Worm (Caenorhabditis elegans) whole organism, late embryonic: Measurements from ENCODE around the gene R102.10.
"Not testable (repeated sequence)": the region's sequence is repeated elsewhere in the genome, so short reads cannot be mapped to it uniquely, and the experiment has no call there.

ENCODE experiments used
- C08G9.2 ChIP-seq: sonication (generic microtip); optimal IDR thresholded peaks from 2 replicates; lab custom pipeline; 2016; ENCODE audit warnings: mild to moderate bottlenecking, missing genetic modification characterization, moderate library complexity, missing compliant biosample characterization
- C38D4.7 ChIP-seq: fragments of 200-800 bp; sonication (Bioruptor generic); optimal IDR thresholded peaks from 2 replicates; lab custom pipeline; 2018; ENCODE audit warnings: mild to moderate bottlenecking, missing genetic modification characterization, moderate library complexity, missing compliant biosample characterization
- K02D7.2 ChIP-seq: sonication (generic microtip); optimal IDR thresholded peaks from 2 replicates; lab custom pipeline; 2017; ENCODE audit warnings: mild to moderate bottlenecking, missing genetic modification characterization, missing compliant biosample characterization
- ahr-1 ChIP-seq: sonication (generic microtip); optimal IDR thresholded peaks from 2 replicates; lab custom pipeline; 2016; ENCODE audit warnings: missing genetic modification characterization, missing compliant biosample characterization
- ceh-18 ChIP-seq: sonication (generic microtip); optimal IDR thresholded peaks from 2 replicates; lab custom pipeline; 2016; ENCODE audit warnings: missing genetic modification characterization, missing compliant biosample characterization
- ceh-19 ChIP-seq: fragments of 200-800 bp; sonication (Bioruptor generic); optimal IDR thresholded peaks from 2 replicates; lab custom pipeline; 2018; ENCODE audit warnings: mild to moderate bottlenecking, missing genetic modification characterization, missing compliant biosample characterization
- ceh-2 ChIP-seq: sonication (generic microtip); optimal IDR thresholded peaks from 2 replicates; lab custom pipeline; 2016; ENCODE audit warnings: missing genotype, missing genetic modification characterization, missing compliant biosample characterization
- ceh-22 ChIP-seq: sonication (generic microtip); optimal IDR thresholded peaks from 2 replicates; lab custom pipeline; 2017; ENCODE audit warnings: missing biosample characterization, missing genetic modification characterization
- ceh-30 ChIP-seq: fragments of 150-350 bp; optimal IDR thresholded peaks from 2 replicates; lab custom pipeline; 2014; ENCODE audit warnings: missing biosample characterization, missing genetic modification characterization
- ceh-31 ChIP-seq: sonication (generic microtip); optimal IDR thresholded peaks from 2 replicates; lab custom pipeline; 2016; ENCODE audit warnings: missing genetic modification characterization, missing compliant biosample characterization
- ceh-34 ChIP-seq: sonication (generic microtip); optimal IDR thresholded peaks from 2 replicates; lab custom pipeline; 2016; ENCODE audit warnings: mild to moderate bottlenecking, missing genetic modification characterization, missing compliant biosample characterization
- ceh-45 ChIP-seq: fragments of 200-800 bp; sonication (Bioruptor generic); IDR thresholded peaks from 2 replicates; pipeline ENCODE4 v1.3.6; 2022; ENCODE audit warnings: missing genetic modification reagents, missing genetic modification characterization, missing compliant biosample characterization
- che-1 ChIP-seq: sonication (generic microtip); optimal IDR thresholded peaks from 2 replicates; lab custom pipeline; 2016; ENCODE audit warnings: mild to moderate bottlenecking, missing genetic modification characterization, missing compliant biosample characterization
- dmd-4 ChIP-seq: sonication (generic microtip); optimal IDR thresholded peaks from 2 replicates; lab custom pipeline; 2016; ENCODE audit warnings: borderline replicate concordance, missing genetic modification characterization, missing compliant biosample characterization
- dve-1 ChIP-seq: sonication (generic microtip); optimal IDR thresholded peaks from 2 replicates; lab custom pipeline; 2017; ENCODE audit warnings: antibody characterized with exemption, mild to moderate bottlenecking, missing genetic modification characterization, missing compliant biosample characterization
- elt-2 ChIP-seq: sonication (generic microtip); optimal IDR thresholded peaks from 2 replicates; lab custom pipeline; 2016; ENCODE audit warnings: missing genetic modification reagents, missing genetic modification characterization, missing compliant biosample characterization
- eyg-1 ChIP-seq: sonication (generic microtip); optimal IDR thresholded peaks from 2 replicates; lab custom pipeline; 2016; ENCODE audit warnings: missing genotype, missing genetic modification characterization, missing compliant biosample characterization
- fkh-6 ChIP-seq: sonication (generic microtip); optimal IDR thresholded peaks from 2 replicates; lab custom pipeline; 2016; ENCODE audit warnings: missing genetic modification characterization, missing compliant biosample characterization
- gmeb-2 ChIP-seq: sonication (generic microtip); optimal IDR thresholded peaks from 2 replicates; lab custom pipeline; 2016; ENCODE audit warnings: missing genetic modification characterization, inconsistent platforms, missing compliant biosample characterization
- hlh-15 ChIP-seq: sonication (generic microtip); optimal IDR thresholded peaks from 2 replicates; lab custom pipeline; 2016; ENCODE audit warnings: missing genetic modification characterization, missing compliant biosample characterization
- hlh-6 ChIP-seq: sonication (generic microtip); optimal IDR thresholded peaks from 2 replicates; lab custom pipeline; 2016; ENCODE audit warnings: missing genotype, missing genetic modification characterization, missing compliant biosample characterization
- hlh-8 ChIP-seq: sonication (generic microtip); optimal IDR thresholded peaks from 2 replicates; lab custom pipeline; 2016; ENCODE audit warnings: missing genotype, missing genetic modification characterization, missing compliant biosample characterization
- madf-2 ChIP-seq: sonication (generic microtip); optimal IDR thresholded peaks from 2 replicates; lab custom pipeline; 2017; ENCODE audit warnings: missing genetic modification characterization, missing compliant biosample characterization
- mec-3 ChIP-seq: sonication (generic microtip); optimal IDR thresholded peaks from 2 replicates; lab custom pipeline; 2016; ENCODE audit warnings: borderline replicate concordance, missing genetic modification characterization, missing compliant biosample characterization
- npax-4 ChIP-seq: sonication (generic microtip); optimal IDR thresholded peaks from 2 replicates; lab custom pipeline; 2016; ENCODE audit warnings: missing genetic modification characterization, missing compliant biosample characterization
- odd-2 ChIP-seq: sonication (generic microtip); optimal IDR thresholded peaks from 2 replicates; lab custom pipeline; 2017; ENCODE audit warnings: antibody characterized with exemption, mild to moderate bottlenecking, missing genetic modification characterization, missing compliant biosample characterization
- pag-3 ChIP-seq: sonication (generic microtip); optimal IDR thresholded peaks from 2 replicates; lab custom pipeline; 2016; ENCODE audit warnings: missing compliant biosample characterization, missing genetic modification characterization, borderline replicate concordance
- pat-9 ChIP-seq: fragments of 200-800 bp; sonication (Bioruptor generic); optimal IDR thresholded peaks from 2 replicates; lab custom pipeline; 2018; ENCODE audit warnings: mild to moderate bottlenecking, missing genetic modification characterization, moderate library complexity, missing compliant biosample characterization
- pax-1 ChIP-seq: fragments of 150-350 bp; optimal IDR thresholded peaks from 2 replicates; lab custom pipeline; 2014; ENCODE audit warnings: missing biosample characterization, missing genetic modification characterization
- pha-2 ChIP-seq: sonication (generic microtip); optimal IDR thresholded peaks from 2 replicates; lab custom pipeline; 2017; ENCODE audit warnings: mild to moderate bottlenecking, missing genetic modification characterization, missing compliant biosample characterization
- pha-4 ChIP-seq: fragments of 150-350 bp; optimal IDR thresholded peaks from 2 replicates; lab custom pipeline; 2018; ENCODE audit warnings: missing biosample characterization, missing genetic modification reagents, missing genetic modification characterization
- pqm-1 ChIP-seq: sonication (generic microtip); optimal IDR thresholded peaks from 2 replicates; lab custom pipeline; 2016; ENCODE audit warnings: missing genetic modification characterization, missing compliant biosample characterization
- syd-9 ChIP-seq: sonication (generic microtip); optimal IDR thresholded peaks from 2 replicates; lab custom pipeline; 2016; ENCODE audit warnings: mild to moderate bottlenecking, missing genetic modification characterization, moderate library complexity, missing compliant biosample characterization
- tbx-2 ChIP-seq: sonication (generic microtip); optimal IDR thresholded peaks from 2 replicates; lab custom pipeline; 2016; ENCODE audit warnings: missing genetic modification characterization, missing compliant biosample characterization
- tbx-7 ChIP-seq: sonication (generic microtip); optimal IDR thresholded peaks from 2 replicates; lab custom pipeline; 2016; ENCODE audit warnings: missing genotype, missing genetic modification characterization, missing compliant biosample characterization
- unc-3 ChIP-seq, 2 experiments: fragments of 200-800 bp in 1 of 2; sonication (Bioruptor generic) in 1 of 2; sonication (generic microtip) in 1 of 2; conservative IDR thresholded peaks in 1 of 2; optimal IDR thresholded peaks in 1 of 2; 2 replicates each; pipeline versions ENCODE4 v1.3.6 to Lab custom; 2016 to 2022; ENCODE audit warnings: missing compliant biosample characterization in 2 of 2, missing genetic modification characterization in 2 of 2, missing genetic modification reagents in 1 of 2
- unc-86 ChIP-seq: sonication (generic microtip); optimal IDR thresholded peaks from 2 replicates; lab custom pipeline; 2016; ENCODE audit warnings: missing genetic modification characterization, missing compliant biosample characterization
- zip-5 ChIP-seq: sonication (generic microtip); optimal IDR thresholded peaks from 2 replicates; lab custom pipeline; 2016; ENCODE audit warnings: missing genetic modification characterization, missing compliant biosample characterization
- ztf-16 ChIP-seq: sonication (generic microtip); optimal IDR thresholded peaks from 2 replicates; lab custom pipeline; 2017; ENCODE audit warnings: missing genetic modification characterization, missing compliant biosample characterization

Gene R102.10

ce11 chrIV:10750041-10750440, 44.8 kb downstream of the R102.10 start, which contains the start of gene T25B9.1:
TSS of gene T25B9.1 (minus strand) at chrIV:10750141.
- TF ChIP-seq tbx-7 (tag; lab: Kevin White, UChicago) (no peak), hlh-6 (tag; lab: Kevin White, UChicago) (no peak), zip-5 (no peak), fkh-6 (tag; lab: Kevin White, UChicago) (no peak), che-1 (tag; lab: Kevin White, UChicago) (no peak), ceh-31 (tag; lab: Kevin White, UChicago) (no peak), C08G9.2 (tag; lab: Kevin White, UChicago) (no peak), tbx-2 (tag; lab: Kevin White, UChicago) (no peak), elt-2 (tag; lab: Kevin White, UChicago) (no peak), ceh-22 (no peak), gmeb-2 (tag; lab: Kevin White, UChicago) (no peak), ceh-19 (GFP tag; lab: Kevin White, UChicago) (no peak), mec-3 (tag; lab: Kevin White, UChicago) (no peak), ceh-30 (tag; lab: Kevin White, UChicago) (no peak), ceh-45 (GFP tag; lab: Robert Waterston, UW) (no peak), unc-86 (tag; lab: Kevin White, UChicago) (no peak), pqm-1 (tag; lab: Kevin White, UChicago) (no peak), dmd-4 (tag; lab: Kevin White, UChicago) (no peak), hlh-8 (tag; lab: Kevin White, UChicago) (no peak), ceh-34 (no peak)

ce11 chrIV:10751740-10752139, 46.5 kb downstream of the R102.10 start, which contains the start of gene T25B9.2:
TSS of gene T25B9.2 (minus strand) at chrIV:10751840.
- not testable (repeated sequence) for TF ChIP-seq pha-4, ceh-2, npax-4 (tag; lab: Kevin White, UChicago)

- TF ChIP-seq madf-2 (tag; lab: Kevin White, UChicago) (no peak), eyg-1 (tag; lab: Kevin White, UChicago) (no peak), pax-1 (tag; lab: Kevin White, UChicago) (no peak), ahr-1 (no peak), pqm-1 (tag; lab: Kevin White, UChicago) (no peak), unc-3 (GFP tag; conservative IDR thresholded peaks at IDR 0.05; lab: Robert Waterston, UW) (no peak), unc-3 (tag; optimal IDR thresholded peaks at IDR 0.05; lab: Kevin White, UChicago) (no peak), fkh-6 (tag; lab: Kevin White, UChicago) (no peak), ceh-18 (tag; lab: Kevin White, UChicago) (no peak), K02D7.2 (tag; lab: Kevin White, UChicago) (no peak), elt-2 (tag; lab: Kevin White, UChicago) (no peak), syd-9 (tag; lab: Kevin White, UChicago) (no peak), pha-2 (tag; lab: Kevin White, UChicago) (no peak), hlh-15 (tag; lab: Kevin White, UChicago) (no peak), ztf-16 (no peak), C38D4.7 (GFP tag; lab: Kevin White, UChicago) (no peak), pag-3 (tag; lab: Kevin White, UChicago) (no peak), dve-1 (tag; lab: Kevin White, UChicago) (no peak), odd-2 (tag; lab: Kevin White, UChicago) (no peak), ceh-45 (GFP tag; lab: Robert Waterston, UW) (no peak), pat-9 (tag; lab: Kevin White, UChicago) (no peak)
- TF ChIP-seq, all 69 proteins: peak for 0
Observed at ce11 chrIV:10754685-10755084, 49.4 kb downstream of the R102.10 start, which contains the start of gene T25B9.5. TSS of gene T25B9.5 (minus strand) at chrIV:10754785.
